Fruit fly (Drosophila melanogaster) whole organism, wandering third instar larva: ENCODE measurements around the gene Abi.

Experiments used
- Abd-B ChIP-seq: fragments of >200 bp; optimal IDR thresholded peaks from 2 replicates; lab custom pipeline; 2017; ENCODE audit warnings: missing biosample characterization, missing genetic modification characterization
- CG32264 ChIP-seq: fragments of 200-800 bp; sonication (Bioruptor generic); optimal IDR thresholded peaks from 2 replicates; lab custom pipeline; 2016; ENCODE audit warnings: missing biosample characterization, missing genetic modification characterization
- CG9705 ChIP-seq: fragments of 200-800 bp; sonication (Bioruptor generic); optimal IDR thresholded peaks from 2 replicates; lab custom pipeline; 2018; ENCODE audit warnings: missing biosample characterization, mild to moderate bottlenecking, missing genetic modification characterization
- Dfd ChIP-seq: fragments of >200 bp; optimal IDR thresholded peaks from 2 replicates; lab custom pipeline; 2017; ENCODE audit warnings: missing biosample characterization, missing genetic modification characterization
- GATAd ChIP-seq: sonication (Bioruptor generic); optimal IDR thresholded peaks from 2 replicates; lab custom pipeline; 2016; ENCODE audit warnings: missing biosample characterization, missing genetic modification characterization
- HLH106 ChIP-seq: fragments of 200-800 bp; optimal IDR thresholded peaks from 3 replicates; lab custom pipeline; 2019; ENCODE audit warnings: missing biosample characterization, mild to moderate bottlenecking, missing genetic modification characterization, moderate library complexity
- Hnf4 ChIP-seq: fragments of 200-800 bp; sonication (Bioruptor generic); optimal IDR thresholded peaks from 2 replicates; lab custom pipeline; 2016; ENCODE audit warnings: missing biosample characterization, mild to moderate bottlenecking, missing genetic modification characterization
- Hr83 ChIP-seq: fragments of 200-300 bp; sonication (Bioruptor generic); optimal IDR thresholded peaks from 2 replicates; lab custom pipeline; 2016; ENCODE audit warnings: missing biosample characterization, mild to moderate bottlenecking, missing genetic modification characterization, moderate library complexity; ENCODE audit not compliant: poor library complexity, severe bottlenecking
- Myc ChIP-seq: fragments of >200 bp; optimal IDR thresholded peaks from 2 replicates; lab custom pipeline; 2017
- OdsH ChIP-seq: fragments of 200-800 bp; sonication (Bioruptor generic); optimal IDR thresholded peaks from 2 replicates; lab custom pipeline; 2016; ENCODE audit warnings: missing biosample characterization, mild to moderate bottlenecking, missing genetic modification characterization
- Rel ChIP-seq, 2 experiments: fragments of 200-800 bp; sonication (Bioruptor generic) in 1 of 2; optimal IDR thresholded peaks; 2 replicates in 1 of 2; 3 replicates in 1 of 2; lab custom pipeline; 2016 to 2019; ENCODE audit warnings: mild to moderate bottlenecking in 2 of 2, missing biosample characterization in 2 of 2, missing genetic modification characterization in 2 of 2, moderate library complexity in 1 of 2
- Sp1 ChIP-seq: fragments of 200-800 bp; sonication (Bioruptor generic); optimal IDR thresholded peaks from 3 replicates; lab custom pipeline; 2019; ENCODE audit warnings: missing biosample characterization, mild to moderate bottlenecking, missing genetic modification characterization, moderate library complexity
- Vsx2 ChIP-seq: fragments of 200-300, 225-300 bp; sonication (Bioruptor generic); optimal IDR thresholded peaks from 2 replicates; lab custom pipeline; 2018; ENCODE audit warnings: missing biosample characterization, missing genetic modification characterization; ENCODE audit not compliant: partially characterized antibody
- br ChIP-seq: fragments of 200-800 bp; sonication (Bioruptor generic); optimal IDR thresholded peaks from 2 replicates; lab custom pipeline; 2016; ENCODE audit warnings: missing biosample characterization, missing genetic modification characterization
- brk ChIP-seq: fragments of 200-800 bp; sonication (Bioruptor generic); optimal IDR thresholded peaks from 2 replicates; lab custom pipeline; 2016; ENCODE audit warnings: missing biosample characterization, mild to moderate bottlenecking, missing genetic modification characterization
- dl ChIP-seq, 2 experiments: fragments of 175-275, 200-275 bp in 1 of 2; fragments of 200-275 bp in 1 of 2; sonication (Bioruptor generic); optimal IDR thresholded peaks; lab custom pipeline; 2018; ENCODE audit warnings: mild to moderate bottlenecking in 2 of 2, missing biosample characterization in 2 of 2, missing genetic modification characterization in 2 of 2, moderate library complexity in 2 of 2; ENCODE audit not compliant: partially characterized antibody in 2 of 2, insufficient read depth in 1 of 2
- dmrt93B ChIP-seq: fragments of 200-800 bp; sonication (Bioruptor generic); optimal IDR thresholded peaks from 2 replicates; lab custom pipeline; 2018; ENCODE audit warnings: missing biosample characterization, mild to moderate bottlenecking, missing genetic modification characterization
- ey ChIP-seq: fragments of 200-800 bp; sonication (Bioruptor generic); optimal IDR thresholded peaks from 2 replicates; lab custom pipeline; 2016; ENCODE audit warnings: missing biosample characterization, missing genetic modification characterization
- foxo ChIP-seq, 2 experiments: fragments of 200-800 bp; sonication (Bioruptor generic); optimal IDR thresholded peaks; 2 replicates in 1 of 2; 3 replicates in 1 of 2; lab custom pipeline; 2016 to 2017; ENCODE audit warnings: missing biosample characterization in 2 of 2, missing genetic modification characterization in 2 of 2
- fru ChIP-seq: fragments of 200-800 bp; sonication (Bioruptor generic); optimal IDR thresholded peaks from 3 replicates; lab custom pipeline; 2016; ENCODE audit warnings: missing biosample characterization, mild to moderate bottlenecking, missing genetic modification characterization
- h ChIP-seq: fragments of 200-800 bp; sonication (Bioruptor generic); optimal IDR thresholded peaks from 3 replicates; lab custom pipeline; 2016; ENCODE audit warnings: missing biosample characterization, mild to moderate bottlenecking, missing genetic modification characterization
- jim ChIP-seq: fragments of 175-275, 200-325 bp; sonication (Bioruptor generic); optimal IDR thresholded peaks from 2 replicates; lab custom pipeline; 2016; ENCODE audit warnings: missing biosample characterization, mild to moderate bottlenecking, missing genetic modification characterization
- sage ChIP-seq: fragments of 200-800 bp; sonication (Bioruptor generic); optimal IDR thresholded peaks from 2 replicates; lab custom pipeline; 2016; ENCODE audit warnings: missing biosample characterization, mild to moderate bottlenecking, missing genetic modification characterization
- sv ChIP-seq: fragments of 200-800 bp; sonication (Bioruptor generic); optimal IDR thresholded peaks from 3 replicates; lab custom pipeline; 2016; ENCODE audit warnings: missing biosample characterization, missing genetic modification characterization
- tai ChIP-seq: sonication (Bioruptor generic); optimal IDR thresholded peaks from 2 replicates; lab custom pipeline; 2016; ENCODE audit warnings: missing biosample characterization, missing genetic modification characterization
- usp ChIP-seq: fragments of >200 bp; optimal IDR thresholded peaks from 2 replicates; lab custom pipeline; 2017; ENCODE audit warnings: missing biosample characterization, missing genetic modification characterization
- woc ChIP-seq: sonication (Bioruptor generic); optimal IDR thresholded peaks from 2 replicates; lab custom pipeline; 2016; ENCODE audit warnings: missing biosample characterization, mild to moderate bottlenecking, missing genetic modification characterization

Gene Abi

DNA sequence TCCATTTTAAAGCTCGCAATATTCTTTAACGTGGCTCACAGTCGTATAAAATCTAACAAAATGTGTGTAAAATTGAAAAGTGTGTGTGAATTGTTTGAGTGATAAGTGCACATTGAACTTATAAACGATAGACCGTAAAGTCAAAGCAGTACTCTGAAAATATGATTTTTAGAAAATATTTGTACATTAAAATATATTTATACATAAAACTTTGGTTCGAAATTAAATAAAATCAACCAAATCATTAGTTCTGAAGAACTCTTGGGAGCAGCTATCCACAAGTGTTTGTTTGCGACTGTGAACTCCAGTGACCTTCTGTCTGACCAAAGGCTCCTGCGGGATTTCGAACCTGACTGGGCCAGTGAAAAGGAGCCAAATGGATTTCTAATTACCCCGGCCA lies 38.0 kb upstream of the Abi start, which contains the start of gene CG31327:
TSS of gene CG31327 (minus strand) at position 101 of the 400 bp plus-strand sequence.
- no peak for TF ChIP-seq CG9705 (GFP tag; lab: Kevin White, UChicago)
- TF ChIP-seq tai, result no peak
- TF ChIP-seq dl (GFP tag; optimal IDR thresholded peaks at IDR 0.05; lab: Kevin White, UChicago; ENCODE audit: insufficient read depth in 1 of 2, partially characterized antibody in 2 of 2), result no peak
- no peak for TF ChIP-seq ey (GFP tag; lab: Kevin White, UChicago)
- TF ChIP-seq Dfd (GFP tag; lab: Kevin White, UChicago), result no peak
- TF ChIP-seq usp, result no peak
- no peak for TF ChIP-seq Hnf4
- TF ChIP-seq GATAd (GFP tag; lab: Kevin White, UChicago), result no peak
- no peak for TF ChIP-seq foxo (GFP tag; optimal IDR thresholded peaks at IDR 0.05; lab: Kevin White, UChicago)
- no peak for TF ChIP-seq Sp1 (GFP tag; lab: Kevin White, UChicago)

DNA sequence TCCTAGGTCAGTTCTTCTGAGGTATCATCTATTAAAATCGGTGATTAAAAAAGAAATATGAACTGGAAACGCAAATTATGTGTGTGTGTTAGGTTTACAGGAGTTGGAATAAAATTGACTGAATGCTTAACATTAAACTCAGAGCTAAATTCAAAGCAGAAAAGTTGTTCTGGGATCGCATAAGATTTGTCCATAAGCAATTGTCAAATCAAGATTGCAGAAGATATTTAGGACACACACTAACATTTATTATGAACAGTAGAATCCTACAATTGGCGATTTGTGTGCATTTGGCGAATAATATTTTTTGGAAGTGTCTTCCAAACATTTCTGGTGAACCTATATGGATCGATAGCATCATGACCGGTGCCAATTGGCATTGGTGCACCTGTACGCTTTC lies 35.1 kb upstream of the Abi start, which contains the start of gene CG31533:
TSS of gene CG31533 (minus strand) at position 101 of the 400 bp plus-strand sequence.
- TF ChIP-seq CG32264 (no peak), HLH106 (tag; lab: Kevin White, UChicago) (no peak), Rel (GFP tag; optimal IDR thresholded peaks at IDR 0.05; lab: Kevin White, UChicago) (no peak), Rel (tag; optimal IDR thresholded peaks at IDR 0.05; lab: Kevin White, UChicago) (no peak), br (GFP tag; lab: Kevin White, UChicago) (no peak), Hnf4 (no peak), CG9705 (GFP tag; lab: Kevin White, UChicago) (no peak), OdsH (GFP tag; lab: Kevin White, UChicago) (no peak), sage (GFP tag; lab: Kevin White, UChicago) (no peak), sv (GFP tag; lab: Kevin White, UChicago) (no peak), foxo (GFP tag; optimal IDR thresholded peaks at IDR 0.05; lab: Kevin White, UChicago) (no peak), tai (no peak), brk (no peak), dmrt93B (no peak)

DNA sequence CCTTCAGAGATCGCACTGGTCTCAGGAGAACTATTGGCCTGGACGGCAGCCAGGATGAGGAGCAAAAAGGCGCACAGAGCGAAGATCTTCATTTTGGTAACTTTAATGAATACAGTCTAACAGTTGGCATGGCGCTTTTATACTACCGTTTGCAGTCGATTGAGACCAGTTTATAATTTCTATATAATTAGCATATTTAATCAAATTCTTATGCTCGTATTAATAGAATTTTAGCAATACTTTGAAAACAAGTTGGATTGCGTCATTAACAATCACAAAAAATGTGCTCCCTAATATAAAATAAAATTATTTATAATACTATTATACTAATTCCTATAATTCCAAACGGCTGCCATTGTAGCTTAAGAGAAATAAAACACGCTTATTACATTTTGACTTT lies 32.1 kb upstream of the Abi start, which contains the start of gene CG44215:
TSS of gene CG44215 (minus strand) at position 101 of the 400 bp plus-strand sequence.
- TF ChIP-seq dl (GFP tag; optimal IDR thresholded peaks at IDR 0.05; lab: Kevin White, UChicago; ENCODE audit: insufficient read depth in 1 of 2, partially characterized antibody in 2 of 2) (no peak), jim (GFP tag; lab: Kevin White, UChicago) (no peak), Vsx2 (GFP tag; lab: Kevin White, UChicago) (no peak), GATAd (GFP tag; lab: Kevin White, UChicago) (no peak), usp (no peak), h (GFP tag; lab: Kevin White, UChicago) (no peak), CG9705 (GFP tag; lab: Kevin White, UChicago) (no peak), tai (no peak), OdsH (GFP tag; lab: Kevin White, UChicago) (no peak), Rel (GFP tag; optimal IDR thresholded peaks at IDR 0.05; lab: Kevin White, UChicago) (no peak), Rel (tag; optimal IDR thresholded peaks at IDR 0.05; lab: Kevin White, UChicago) (no peak), dmrt93B (no peak)

DNA sequence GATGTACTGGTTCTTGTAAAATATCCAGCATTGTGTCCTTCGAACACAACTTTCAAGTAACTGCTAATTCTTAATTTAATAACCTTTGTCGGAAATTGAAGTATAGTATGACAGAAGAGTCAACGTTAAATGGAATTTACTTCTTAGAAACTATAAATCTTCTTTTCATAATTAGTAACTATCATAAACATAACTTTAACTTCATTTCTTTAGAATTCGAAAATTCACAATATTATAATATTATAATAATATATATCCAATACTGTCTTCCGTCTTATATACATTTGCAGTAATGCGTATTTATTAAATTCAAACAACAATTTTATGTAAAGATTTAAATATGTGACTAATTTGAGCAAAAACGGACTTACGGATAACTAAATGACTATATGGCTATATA lies 31.5 kb upstream of the Abi start, which contains the start of gene Recs1:
TSS of gene Recs1 (minus strand) at position 101 of the 400 bp plus-strand sequence.
- TF ChIP-seq Abd-B (GFP tag; lab: Kevin White, UChicago), result no peak
- no peak for TF ChIP-seq Rel (GFP tag; optimal IDR thresholded peaks at IDR 0.05; lab: Kevin White, UChicago)
- TF ChIP-seq Rel (tag; optimal IDR thresholded peaks at IDR 0.05; lab: Kevin White, UChicago), result no peak
- TF ChIP-seq Hr83 (GFP tag; lab: Kevin White, UChicago), result no peak
- TF ChIP-seq GATAd (GFP tag; lab: Kevin White, UChicago), result no peak
- TF ChIP-seq Sp1 (GFP tag; lab: Kevin White, UChicago), result no peak
- TF ChIP-seq jim (GFP tag; lab: Kevin White, UChicago), result no peak

DNA sequence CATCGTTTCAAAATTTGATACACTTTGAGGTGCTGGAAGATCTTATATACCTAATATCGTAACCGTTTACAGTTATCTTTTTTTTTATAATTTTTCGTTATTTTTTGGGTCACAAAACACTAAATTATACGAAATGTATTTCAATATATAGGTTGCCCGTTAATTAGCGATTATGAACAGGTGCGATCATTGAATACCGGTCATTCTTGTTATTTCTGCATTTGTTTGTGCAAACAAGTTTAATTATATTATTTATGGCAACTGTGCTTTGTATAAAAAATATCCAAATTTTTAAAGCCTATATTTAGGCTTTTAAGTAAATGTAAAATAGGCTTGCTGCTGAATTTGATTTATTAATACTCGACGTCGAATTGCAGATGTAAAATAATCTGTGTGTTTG lies 30.3 kb upstream of the Abi start, which contains the start of gene CG42500:
TSS of gene CG42500 (minus strand) at position 101 of the 400 bp plus-strand sequence.
- TF ChIP-seq Hnf4 (no peak), tai (no peak), jim (GFP tag; lab: Kevin White, UChicago) (no peak), CG32264 (no peak)
- TF ChIP-seq, all 38 proteins: peak for 0

DNA sequence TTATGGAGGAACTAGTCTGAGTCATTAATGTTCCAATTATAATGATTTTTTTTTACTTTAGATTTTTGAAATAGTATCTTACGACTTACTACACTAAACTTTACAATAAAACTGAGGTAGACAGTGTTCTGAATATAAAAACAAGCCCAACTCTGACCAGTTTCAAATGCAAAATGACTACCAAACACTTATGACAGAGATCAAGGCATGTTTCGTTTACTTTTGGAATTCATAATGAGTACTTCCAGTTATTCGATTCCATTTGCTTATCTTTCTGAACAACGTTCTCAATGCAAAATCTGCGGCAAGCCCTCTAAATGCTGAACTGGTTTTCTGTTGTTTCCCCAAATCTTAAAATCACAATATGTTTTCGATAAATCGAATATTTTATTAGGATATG lies 29.6 kb upstream of the Abi start, which contains the start of gene CG14355:
TSS of gene CG14355 (minus strand) at position 101 of the 400 bp plus-strand sequence.
- TF ChIP-seq HLH106 (tag; lab: Kevin White, UChicago) (no peak), jim (GFP tag; lab: Kevin White, UChicago) (no peak), ey (GFP tag; lab: Kevin White, UChicago) (no peak), tai (no peak), dl (GFP tag; optimal IDR thresholded peaks at IDR 0.05; lab: Kevin White, UChicago; ENCODE audit: insufficient read depth in 1 of 2, partially characterized antibody in 2 of 2) (no peak), usp (no peak), fru (GFP tag; lab: Kevin White, UChicago) (no peak), woc (GFP tag; lab: Kevin White, UChicago) (no peak), foxo (GFP tag; optimal IDR thresholded peaks at IDR 0.05; lab: Kevin White, UChicago) (no peak), Myc (lab: Kevin White, UChicago) (no peak)
